Worm (Caenorhabditis elegans): ENCODE measurements around the gene acd-3.

The acd-3 gene

ce11 chrX:14831531-14831930 is 17.5 kb upstream of the acd-3 start, which contains the start of gene dpf-2:
TSS of gene dpf-2 (plus strand) at chrX:14831831.
- TF ChIP-seq aha-1 (tag) (peak; percentile 10), nhr-10 (tag; optimal IDR thresholded peaks at IDR 0.05) (no peak), snpc-1.2 (GFP tag; IDR thresholded peaks at IDR 0.05) (no peak)

- TF ChIP-seq daf-12 (tag; optimal IDR thresholded peaks at IDR 0.05) (no peak), arid-1 (GFP tag; conservative IDR thresholded peaks at IDR 0.05) (no peak), lin-39 (tag; optimal IDR thresholded peaks at IDR 0.05) (no peak), egl-27 (tag; optimal IDR thresholded peaks at IDR 0.05) (no peak), lin-15B (tag; optimal IDR thresholded peaks at IDR 0.05) (no peak), snpc-1.2 (GFP tag; IDR thresholded peaks at IDR 0.05) (no peak), ctbp-1 (GFP tag; IDR thresholded peaks at IDR 0.05) (no peak), ceh-32 (tag; optimal IDR thresholded peaks at IDR 0.05; ENCODE audit: poor library complexity) (no peak), nhr-42 (GFP tag; IDR thresholded peaks at IDR 0.05) (no peak)
Observed at ce11 chrX:14838339-14838738, 10.7 kb upstream of the acd-3 start.

- TF ChIP-seq nhr-6 (tag; optimal IDR thresholded peaks at IDR 0.05), result peak; percentile 75
- peak; percentile 75 for TF ChIP-seq dpl-1 (GFP tag; optimal IDR thresholded peaks at IDR 0.05)
- no peak for TF ChIP-seq lin-15B (tag; optimal IDR thresholded peaks at IDR 0.05)
- peak; percentile 60 for TF ChIP-seq T20F7.1 (GFP tag; optimal IDR thresholded peaks at IDR 0.05)
- no peak for TF ChIP-seq attf-4 (tag; optimal IDR thresholded peaks at IDR 0.05)
- TF ChIP-seq tra-1 (GFP tag; IDR thresholded peaks at IDR 0.05), result no peak
- no peak for TF ChIP-seq ztf-11 (tag; optimal IDR thresholded peaks at IDR 0.05)
- no peak for TF ChIP-seq zip-11 (GFP tag; IDR thresholded peaks at IDR 0.05)
- TF ChIP-seq nhr-237 (tag; optimal IDR thresholded peaks at IDR 0.05), result no peak
- no peak for TF ChIP-seq sdz-12 (GFP tag; optimal IDR thresholded peaks at IDR 0.05)
- no peak for TF ChIP-seq D1046.2 (GFP tag; IDR thresholded peaks at IDR 0.05)
- 0 out of 2 replicates have a peak, but pooled peaks have one; percentile 18 for TF ChIP-seq nhr-42 (GFP tag; IDR thresholded peaks at IDR 0.05)
- peak; percentile 24 for TF ChIP-seq ces-1 (GFP tag; optimal IDR thresholded peaks at IDR 0.05)
- TF ChIP-seq zfp-3 (GFP tag; conservative IDR thresholded peaks at IDR 0.05), result no peak
- peak; percentile 94 for TF ChIP-seq hmg-1.1 (GFP tag; IDR thresholded peaks at IDR 0.05)
- no peak for TF ChIP-seq daf-8 (GFP tag; IDR thresholded peaks at IDR 0.05)
- TF ChIP-seq ceh-20 (GFP tag; IDR thresholded peaks at IDR 0.05), result peak; percentile 67; the same call in 1 of the 2 replicates
- TF ChIP-seq zag-1 (tag; optimal IDR thresholded peaks at IDR 0.05), result no peak
- peak; percentile 90 for TF ChIP-seq nhr-28 (tag; optimal IDR thresholded peaks at IDR 0.05)
- peak; percentile 50 for TF ChIP-seq vab-7 (GFP tag; IDR thresholded peaks at IDR 0.05)
- peak; percentile 85 for TF ChIP-seq dmd-6 (GFP tag; IDR thresholded peaks at IDR 0.05)
- TF ChIP-seq spr-3 (GFP tag; optimal IDR thresholded peaks at IDR 0.05), result no peak
- peak; percentile 34 for TF ChIP-seq spr-1 (tag; optimal IDR thresholded peaks at IDR 0.05)
- TF ChIP-seq ztf-7 (tag; optimal IDR thresholded peaks at IDR 0.05), result peak; percentile 36
- TF ChIP-seq saeg-2 (GFP tag; IDR thresholded peaks at IDR 0.05), result 0 out of 2 replicates have a peak, but pooled peaks have one; percentile 22
- TF ChIP-seq fkh-10 (GFP tag; optimal IDR thresholded peaks at IDR 0.05), result peak; percentile 94
- TF ChIP-seq set-16 (GFP tag; IDR thresholded peaks at IDR 0.05), result peak; percentile 64; the same call in 1 of the 2 replicates
- peak; percentile 84 for TF ChIP-seq mes-2 (tag; optimal IDR thresholded peaks at IDR 0.05; ENCODE audit: poor library complexity, severe bottlenecking)
- peak; percentile 75 to 97 for TF ChIP-seq mdl-1 (tag; optimal IDR thresholded peaks at IDR 0.05)
- no peak for TF ChIP-seq ceh-44 (GFP tag; IDR thresholded peaks at IDR 0.05)
- no peak for TF ChIP-seq tag-97 (GFP tag; IDR thresholded peaks at IDR 0.05)
- no peak for TF ChIP-seq daf-12 (tag; optimal IDR thresholded peaks at IDR 0.05)
- TF ChIP-seq mxl-2 (GFP tag; conservative IDR thresholded peaks at IDR 0.05), result no peak
- no peak for TF ChIP-seq ceh-62 (tag; optimal IDR thresholded peaks at IDR 0.05)
- peak; percentile 85 for TF ChIP-seq nhr-77 (tag; optimal IDR thresholded peaks at IDR 0.05)
- peak; percentile 67 for TF ChIP-seq nhr-48 (tag; optimal IDR thresholded peaks at IDR 0.05)
- no peak for TF ChIP-seq gei-8 (GFP tag; optimal IDR thresholded peaks at IDR 0.05)
- TF ChIP-seq dve-1 (tag; optimal IDR thresholded peaks at IDR 0.05; ENCODE audit: insufficient read depth), result peak; percentile 87
- TF ChIP-seq nhr-25 (tag; optimal IDR thresholded peaks at IDR 0.05; ENCODE audit: borderline replicate concordance, insufficient read depth), result peak; percentile 38
- TF ChIP-seq arid-1 (GFP tag; conservative IDR thresholded peaks at IDR 0.05), result 0 out of 2 replicates have a peak, but pooled peaks have one; percentile 7
Observed at ce11 chrX:14841030-14841429, 8.0 kb upstream of the acd-3 start.

Data from whole organism, L4 larva.